Worm (Caenorhabditis elegans) whole organism, L4/young adult: ENCODE data around the gene F35D2.3.

Experiments
- W03F9.2 ChIP-seq: fragments of 150-350 bp; optimal IDR thresholded peaks from 2 replicates; lab custom pipeline; 2014; ENCODE audit warnings: missing biosample characterization, missing genetic modification characterization
- him-1 ChIP-seq: sonication (generic microtip); optimal IDR thresholded peaks from 2 replicates; lab custom pipeline; 2016; ENCODE audit warnings: missing genotype, missing genetic modification reagents, missing genetic modification characterization, missing compliant biosample characterization

DNA sequence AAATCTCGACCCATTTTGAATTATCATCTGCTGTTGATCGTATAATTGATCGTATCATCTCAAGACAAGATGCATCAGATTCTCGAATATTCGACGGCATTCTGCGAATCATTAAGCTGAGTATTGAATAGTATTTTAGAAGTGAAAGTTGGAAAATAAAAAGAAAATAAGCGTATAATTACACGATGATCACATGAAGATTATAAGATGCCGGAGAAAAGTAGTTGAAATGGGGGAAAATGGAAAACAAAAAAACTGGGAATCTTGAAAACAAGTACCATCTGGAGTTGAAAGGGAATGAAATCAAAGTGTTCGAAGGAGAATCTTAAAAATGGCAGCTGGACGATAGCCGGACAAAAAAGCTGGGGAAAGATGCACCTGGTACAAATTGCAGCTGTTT is 50.0 kb downstream of the F35D2.3 start, which contains the start of gene R07G3.8:
- TF ChIP-seq him-1 (no peak), W03F9.2 (tag; lab: Kevin White, UChicago) (no peak)
